Worm (Caenorhabditis elegans): ENCODE measurements around the gene pef-1.

ce11 chrIII:941958-942357 lies 15.8 kb upstream of the pef-1 start:
- TF ChIP-seq aly-2 (tag; optimal IDR thresholded peaks at IDR 0.05) (no peak), nhr-28 (tag; optimal IDR thresholded peaks at IDR 0.05) (no peak), F10B5.3 (tag; optimal IDR thresholded peaks at IDR 0.05) (no peak), attf-4 (tag; optimal IDR thresholded peaks at IDR 0.05) (no peak), fos-1 (tag; optimal IDR thresholded peaks at IDR 0.05) (no peak), lsy-2 (tag; optimal IDR thresholded peaks at IDR 0.05) (no peak), ces-1 (GFP tag; optimal IDR thresholded peaks at IDR 0.05) (no peak), unc-62 (GFP tag; optimal IDR thresholded peaks at IDR 0.05 in 1 of 2) (no peak), unc-62 (tag; optimal IDR thresholded peaks at IDR 0.05) (no peak), zip-2 (tag; optimal IDR thresholded peaks at IDR 0.05) (no peak), ceh-44 (GFP tag; IDR thresholded peaks at IDR 0.05) (no peak), fkh-10 (GFP tag; optimal IDR thresholded peaks at IDR 0.05) (no peak)

All from whole organism, L4 larva.